Worm (Caenorhabditis elegans) whole organism, young adult: ENCODE measurements around the gene spig-9.

Experiments
- B0035.1 ChIP-seq: sonication (generic microtip); optimal IDR thresholded peaks from 2 replicates; lab custom pipeline; 2016; ENCODE audit warnings: missing genetic modification characterization, mild to moderate bottlenecking, missing compliant biosample characterization, missing genotype, missing genetic modification reagents
- B0336.3 ChIP-seq: fragments of 200-800 bp; sonication (Bioruptor generic); IDR thresholded peaks from 2 replicates; pipeline ENCODE4 v1.3.6; 2022; ENCODE audit warnings: missing genetic modification characterization, missing compliant biosample characterization
- C17E4.6 ChIP-seq: fragments of 200-800 bp; sonication (Bioruptor generic); IDR thresholded peaks from 2 replicates; pipeline ENCODE4 v1.3.6; 2022; ENCODE audit warnings: missing genetic modification reagents, missing genetic modification characterization, missing compliant biosample characterization
- D2030.7 ChIP-seq: fragments of 200-800 bp; sonication (Bioruptor generic); IDR thresholded peaks from 2 replicates; pipeline ENCODE4 v1.3.6; 2022; ENCODE audit warnings: missing genetic modification reagents, missing genetic modification characterization, missing compliant biosample characterization
- F33H1.4 ChIP-seq: fragments of 200-800 bp; sonication (Bioruptor generic); IDR thresholded peaks from 2 replicates; pipeline ENCODE4 v1.3.6; 2022; ENCODE audit warnings: missing genetic modification reagents, missing genetic modification characterization, missing compliant biosample characterization
- F55B11.4 ChIP-seq: sonication (generic microtip); optimal IDR thresholded peaks from 2 replicates; lab custom pipeline; 2016; ENCODE audit warnings: missing compliant biosample characterization, missing genetic modification characterization, borderline replicate concordance; ENCODE audit not compliant: insufficient read depth
- F57A8.1 ChIP-seq: fragments of 200-800 bp; sonication (Bioruptor generic); optimal IDR thresholded peaks from 2 replicates; lab custom pipeline; 2018; ENCODE audit warnings: mild to moderate bottlenecking, missing genetic modification characterization, moderate library complexity, missing compliant biosample characterization
- F57C9.4 ChIP-seq: sonication (generic microtip); optimal IDR thresholded peaks from 2 replicates; lab custom pipeline; 2017; ENCODE audit warnings: mild to moderate bottlenecking, missing genetic modification characterization, missing compliant biosample characterization
- K12H6.12 ChIP-seq: fragments of 200-800 bp; sonication (Bioruptor generic); optimal IDR thresholded peaks from 2 replicates; lab custom pipeline; 2018; ENCODE audit warnings: mild to moderate bottlenecking, missing genetic modification characterization, missing compliant biosample characterization
- T07F8.4 ChIP-seq: sonication (generic microtip); optimal IDR thresholded peaks from 2 replicates; lab custom pipeline; 2016; ENCODE audit warnings: mild to moderate bottlenecking, missing genetic modification characterization, moderate library complexity, missing compliant biosample characterization
- Y56A3A.18 ChIP-seq: fragments of 200-800 bp; sonication (Bioruptor generic); IDR thresholded peaks from 2 replicates; pipeline ENCODE4 v1.3.6; 2022; ENCODE audit warnings: missing genetic modification reagents, missing genetic modification characterization, missing compliant biosample characterization
- Y67H2A.10 ChIP-seq: fragments of 200-800 bp; sonication (Bioruptor generic); conservative IDR thresholded peaks from 2 replicates; pipeline ENCODE4 v1.3.6; 2022; ENCODE audit warnings: missing genetic modification reagents, missing genetic modification characterization, missing compliant biosample characterization
- ama-1 ChIP-seq, 3 experiments: fragments of 150-350 bp in 1 of 3; sonication (generic microtip) in 2 of 3; optimal IDR thresholded peaks; 2 replicates each; lab custom pipeline; 2014 to 2018; ENCODE audit warnings: missing biosample characterization in 2 of 3, missing genetic modification characterization in 2 of 3, missing genetic modification reagents in 2 of 3
- atf-7 ChIP-seq: sonication (generic microtip); optimal IDR thresholded peaks from 2 replicates; lab custom pipeline; 2017; ENCODE audit warnings: mild to moderate bottlenecking, missing genetic modification characterization, missing compliant biosample characterization
- athp-1 ChIP-seq: sonication (generic microtip); optimal IDR thresholded peaks from 2 replicates; lab custom pipeline; 2017; ENCODE audit warnings: mild to moderate bottlenecking, missing genetic modification characterization, missing compliant biosample characterization
- attf-3 ChIP-seq: fragments of 200-800 bp; sonication (Bioruptor generic); conservative IDR thresholded peaks from 2 replicates; pipeline ENCODE4 v1.3.6; 2022; ENCODE audit warnings: missing genetic modification reagents, missing genetic modification characterization, missing compliant biosample characterization
- attf-5 ChIP-seq: fragments of 200-800 bp; sonication (Bioruptor generic); optimal IDR thresholded peaks from 2 replicates; lab custom pipeline; 2018; ENCODE audit warnings: mild to moderate bottlenecking, missing genetic modification characterization, missing compliant biosample characterization
- bed-1 ChIP-seq: fragments of 200-800 bp; sonication (Bioruptor generic); IDR thresholded peaks from 2 replicates; pipeline ENCODE4 v1.3.6; 2022; ENCODE audit warnings: missing genetic modification reagents, missing genetic modification characterization, missing compliant biosample characterization
- cebp-2 ChIP-seq: fragments of 200-800 bp; sonication (Bioruptor generic); IDR thresholded peaks from 2 replicates; pipeline ENCODE4 v1.3.6; 2022; ENCODE audit warnings: missing genetic modification characterization, missing compliant biosample characterization
- chd-7 ChIP-seq: sonication (generic microtip); optimal IDR thresholded peaks from 2 replicates; lab custom pipeline; 2016; ENCODE audit warnings: mild to moderate bottlenecking, missing genetic modification characterization, moderate library complexity, missing compliant biosample characterization
- dox-1 ChIP-seq: fragments of 200-800 bp; sonication (Bioruptor generic); IDR thresholded peaks from 2 replicates; pipeline ENCODE4 v1.3.6; 2022; ENCODE audit warnings: missing genetic modification reagents, missing genetic modification characterization, missing compliant biosample characterization
- gei-17 ChIP-seq: fragments of 200-800 bp; sonication (Bioruptor generic); optimal IDR thresholded peaks from 2 replicates; lab custom pipeline; 2018; ENCODE audit warnings: mild to moderate bottlenecking, missing genetic modification characterization, missing compliant biosample characterization
- hlh-12 ChIP-seq: sonication (generic microtip); optimal IDR thresholded peaks from 2 replicates; lab custom pipeline; 2016; ENCODE audit warnings: missing genetic modification characterization, missing compliant biosample characterization
- hmg-20 ChIP-seq: fragments of 200-800 bp; sonication (Bioruptor generic); IDR thresholded peaks from 2 replicates; pipeline ENCODE4 v1.3.6; 2022; ENCODE audit warnings: missing genetic modification reagents, missing genetic modification characterization, missing compliant biosample characterization
- hrde-1 ChIP-seq: sonication (generic microtip); optimal IDR thresholded peaks from 2 replicates; lab custom pipeline; 2016; ENCODE audit warnings: missing genetic modification characterization, mild to moderate bottlenecking, missing compliant biosample characterization, moderate library complexity, missing genotype, missing genetic modification reagents, borderline replicate concordance
- hsf-1 ChIP-seq: fragments of 200-800 bp; sonication (Bioruptor generic); IDR thresholded peaks from 2 replicates; pipeline ENCODE4 v1.3.6; 2022; ENCODE audit warnings: missing genetic modification reagents, missing genetic modification characterization, missing compliant biosample characterization
- lin-40 ChIP-seq: sonication (generic microtip); optimal IDR thresholded peaks from 2 replicates; lab custom pipeline; 2016; ENCODE audit warnings: missing genetic modification characterization, mild to moderate bottlenecking, missing compliant biosample characterization, missing genotype, missing genetic modification reagents
- lin-54 ChIP-seq: fragments of 200-800 bp; sonication (Bioruptor generic); optimal IDR thresholded peaks from 2 replicates; lab custom pipeline; 2018; ENCODE audit warnings: mild to moderate bottlenecking, missing genetic modification characterization, missing compliant biosample characterization
- mcd-1 ChIP-seq: fragments of 200-800 bp; sonication (Bioruptor generic); IDR thresholded peaks from 2 replicates; pipeline ENCODE4 v1.3.6; 2022; ENCODE audit warnings: missing genetic modification reagents, missing genetic modification characterization, missing compliant biosample characterization
- mes-4 ChIP-seq: sonication (generic microtip); optimal IDR thresholded peaks from 2 replicates; lab custom pipeline; 2016; ENCODE audit warnings: missing genotype, missing genetic modification characterization, missing compliant biosample characterization
- mxl-1 ChIP-seq: sonication (generic microtip); optimal IDR thresholded peaks from 2 replicates; lab custom pipeline; 2016; ENCODE audit warnings: missing genetic modification characterization, missing compliant biosample characterization
- nhr-120 ChIP-seq: fragments of 200-800 bp; sonication (Bioruptor generic); IDR thresholded peaks from 2 replicates; pipeline ENCODE4 v1.3.6; 2022; ENCODE audit warnings: missing genetic modification characterization, missing compliant biosample characterization
- nhr-80 ChIP-seq: sonication (generic microtip); optimal IDR thresholded peaks from 2 replicates; lab custom pipeline; 2016; ENCODE audit warnings: missing genetic modification characterization, missing compliant biosample characterization
- sdz-38 ChIP-seq: sonication (generic microtip); optimal IDR thresholded peaks from 2 replicates; lab custom pipeline; 2016; ENCODE audit warnings: missing genotype, missing genetic modification characterization, missing compliant biosample characterization
- snpc-1.3 ChIP-seq: sonication (generic microtip); optimal IDR thresholded peaks from 2 replicates; lab custom pipeline; 2017; ENCODE audit warnings: missing genetic modification characterization, mild to moderate bottlenecking, missing compliant biosample characterization, antibody characterized with exemption, moderate library complexity, missing genotype, missing genetic modification reagents; ENCODE audit not compliant: insufficient read depth
- snpc-3.4 ChIP-seq: sonication (generic microtip); optimal IDR thresholded peaks from 2 replicates; lab custom pipeline; 2017; ENCODE audit warnings: missing genetic modification characterization, mild to moderate bottlenecking, missing compliant biosample characterization, antibody characterized with exemption, moderate library complexity, missing genotype, missing genetic modification reagents
- snpc-4 ChIP-seq, 5 experiments: fragments of 150-350 bp in 1 of 5; sonication (generic microtip) in 4 of 5; optimal IDR thresholded peaks; 2 replicates each; lab custom pipeline; 2014 to 2018; ENCODE audit warnings: missing genetic modification characterization in 5 of 5, missing biosample characterization in 3 of 5, antibody characterized with exemption in 2 of 5, mild to moderate bottlenecking in 2 of 5, missing compliant biosample characterization in 2 of 5, missing genotype in 2 of 5, moderate library complexity in 2 of 5, missing genetic modification reagents in 1 of 5
- tbx-9 ChIP-seq: sonication (generic microtip); optimal IDR thresholded peaks from 2 replicates; lab custom pipeline; 2016; ENCODE audit warnings: borderline replicate concordance, missing genetic modification characterization, inconsistent platforms, missing compliant biosample characterization
- tlf-1 ChIP-seq: fragments of 200-800 bp; sonication (Bioruptor generic); optimal IDR thresholded peaks from 2 replicates; lab custom pipeline; 2018; ENCODE audit warnings: mild to moderate bottlenecking, missing genetic modification characterization, missing compliant biosample characterization
- zfh-2 ChIP-seq: fragments of 200-800 bp; sonication (Bioruptor generic); conservative IDR thresholded peaks from 2 replicates; pipeline ENCODE4 v1.3.6; 2022; ENCODE audit warnings: missing genetic modification reagents, missing genetic modification characterization, missing compliant biosample characterization
- ztf-22 ChIP-seq: fragments of 200-800 bp; sonication (Bioruptor generic); optimal IDR thresholded peaks from 2 replicates; lab custom pipeline; 2018; ENCODE audit warnings: mild to moderate bottlenecking, missing genetic modification characterization, moderate library complexity, missing compliant biosample characterization
- ztf-25 ChIP-seq: fragments of 200-800 bp; sonication (Bioruptor generic); IDR thresholded peaks from 2 replicates; pipeline ENCODE4 v1.3.6; 2022; ENCODE audit warnings: missing genetic modification reagents, missing genetic modification characterization, missing compliant biosample characterization

spig-9 gene

ce11 chrV:13649730-13650349, 38.2 kb upstream of the spig-9 start, which contains the start of gene H37A05.4 (continued):
- no peak for TF ChIP-seq T07F8.4
- TF ChIP-seq tbx-9, result no peak
- TF ChIP-seq zfh-2 (GFP tag; lab: Robert Waterston, UW), result 0 out of 2 replicates have a peak, but pooled peaks have one; percentile 20
- no peak for TF ChIP-seq snpc-3.4 (tag; lab: Kevin White, UChicago)
- no peak for TF ChIP-seq bed-1 (GFP tag; lab: Robert Waterston, UW)
- TF ChIP-seq F57C9.4 (tag; lab: Kevin White, UChicago), result peak; percentile 91
- no peak for TF ChIP-seq mes-4 (tag; lab: Kevin White, UChicago)
- no peak for TF ChIP-seq sdz-38 (tag; lab: Kevin White, UChicago)
- peak; percentile 63 for TF ChIP-seq nhr-80 (tag; lab: Kevin White, UChicago)
- peak; percentile 66 for TF ChIP-seq B0035.1 (tag; lab: Kevin White, UChicago)
- TF ChIP-seq dox-1 (GFP tag; lab: Robert Waterston, UW), result peak; percentile 63
- peak; percentile 89 for TF ChIP-seq athp-1 (tag; lab: Kevin White, UChicago)
- TF ChIP-seq attf-3 (GFP tag; lab: Robert Waterston, UW), result no peak
- TF ChIP-seq ama-1 (optimal IDR thresholded peaks at IDR 0.05; lab: Kevin White, UChicago), result peak; percentile 66
- TF ChIP-seq ama-1 (GFP tag; optimal IDR thresholded peaks at IDR 0.05; lab: Kevin White, UChicago), result peak; percentile 8 to 62
- no peak for TF ChIP-seq C17E4.6 (GFP tag; lab: Robert Waterston, UW)
- TF ChIP-seq tlf-1 (GFP tag; lab: Kevin White, UChicago), result peak; percentile 74
- 0 out of 2 replicates have a peak, but pooled peaks have one; percentile 11 for TF ChIP-seq F33H1.4 (GFP tag; lab: Robert Waterston, UW)
- no peak for TF ChIP-seq F55B11.4 (tag; lab: Kevin White, UChicago)
- peak; percentile 41 for TF ChIP-seq K12H6.12
- TF ChIP-seq hmg-20 (GFP tag; lab: Robert Waterston, UW), result peak; percentile 25
- TF ChIP-seq snpc-1.3 (tag; lab: Kevin White, UChicago), result no peak
- no peak for TF ChIP-seq ztf-25
- no peak; the same call in none of the 2 replicates for TF ChIP-seq Y56A3A.18
- TF ChIP-seq mcd-1 (GFP tag; lab: Robert Waterston, UW), result peak; percentile 53
- TF ChIP-seq Y67H2A.10 (GFP tag; lab: Robert Waterston, UW), result peak; percentile 26; the same call in 1 of the 2 replicates
- no peak for TF ChIP-seq gei-17
- peak; percentile 72 for TF ChIP-seq atf-7
- peak; percentile 65 for TF ChIP-seq lin-40 (tag; lab: Kevin White, UChicago)
- TF ChIP-seq B0336.3 (GFP tag; lab: Robert Waterston, UW), result peak; percentile 92
- TF ChIP-seq mxl-1, result no peak
- peak; percentile 55 for TF ChIP-seq chd-7
- no peak for TF ChIP-seq snpc-4 (GFP tag; optimal IDR thresholded peaks at IDR 0.05; lab: Kevin White, UChicago)
- peak in 2 of 4 experiments; percentile 38 to 44 for TF ChIP-seq snpc-4 (tag; optimal IDR thresholded peaks at IDR 0.05; lab: Kevin White, UChicago)
- TF ChIP-seq D2030.7 (GFP tag; lab: Robert Waterston, UW), result peak; percentile 32; the same call in 1 of the 2 replicates
- peak; percentile 34; the same call in 1 of the 2 replicates for TF ChIP-seq hsf-1 (GFP tag; lab: Robert Waterston, UW)
- TF ChIP-seq nhr-120 (GFP tag; lab: Robert Waterston, UW), result no peak
- TF ChIP-seq ztf-22, result peak; percentile 10
- peak; percentile 5 for TF ChIP-seq hrde-1
- TF ChIP-seq hlh-12 (tag; lab: Kevin White, UChicago), result no peak
- TF ChIP-seq cebp-2 (GFP tag; lab: Robert Waterston, UW), result no peak
- peak; percentile 8 for TF ChIP-seq lin-54
- TF ChIP-seq attf-5 (GFP tag; lab: Kevin White, UChicago), result peak; percentile 31
- TF ChIP-seq F57A8.1 (GFP tag; lab: Kevin White, UChicago), result no peak
